Fruit fly (Drosophila melanogaster) whole organism: Measurements from ENCODE around the gene Prx5.

Experiments
- CG8478 ChIP-seq: fragments of >200 bp; optimal IDR thresholded peaks from 2 replicates; lab custom pipeline; 2018; ENCODE audit warnings: inconsistent platforms
- EcR ChIP-seq, 2 experiments: fragments of >200 bp; optimal IDR thresholded peaks; 2 replicates each; lab custom pipeline; 2017; ENCODE audit warnings: missing biosample characterization in 2 of 2, missing genetic modification characterization in 2 of 2, missing genetic modification reagents in 2 of 2
- pan ChIP-seq: fragments of >200 bp; optimal IDR thresholded peaks from 2 replicates; lab custom pipeline; 2017
- psq ChIP-seq: fragments of >200 bp; optimal IDR thresholded peaks from 2 replicates; lab custom pipeline; 2017
- usp ChIP-seq: fragments of >200 bp; optimal IDR thresholded peaks from 2 replicates; lab custom pipeline; 2017; ENCODE audit warnings: missing biosample characterization, missing genetic modification characterization, mixed read lengths

Prx5 gene

DNA sequence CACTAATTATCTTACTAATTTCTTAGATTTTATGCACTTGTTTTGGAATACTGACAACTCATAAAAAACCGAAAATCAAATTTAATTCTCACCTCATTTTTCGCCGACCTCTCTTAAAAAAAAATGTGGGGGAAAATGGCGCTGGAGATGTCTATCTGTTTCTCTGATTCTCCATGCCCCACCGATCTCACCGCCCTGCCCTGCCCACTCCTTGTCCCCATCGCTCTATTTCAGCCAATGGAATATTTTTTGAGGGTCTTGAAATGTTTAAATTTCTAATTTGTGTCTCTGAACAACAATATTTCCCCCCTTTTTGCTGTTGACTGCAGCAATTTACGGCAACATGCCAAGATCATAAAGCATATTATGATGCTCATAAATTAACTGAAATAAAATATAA, 49.5 kb downstream of the Prx5 start:
- TF ChIP-seq EcR (GFP tag; optimal IDR thresholded peaks at IDR 0.05; lab: Kevin White, UChicago): no peak
- TF ChIP-seq usp (GFP tag; lab: Kevin White, UChicago): no peak
- TF ChIP-seq pan (lab: Kevin White, UChicago): no peak
- TF ChIP-seq CG8478: no peak
- TF ChIP-seq psq (lab: Kevin White, UChicago): no peak
